Worm (Caenorhabditis elegans) whole organism, early embryonic: ENCODE data around the gene gip-1.

Experiments
- B0310.2 ChIP-seq: sonication (generic microtip); optimal IDR thresholded peaks from 2 replicates; lab custom pipeline; 2016; ENCODE audit warnings: mild to moderate bottlenecking, missing genetic modification characterization, missing compliant biosample characterization
- F13C5.2 ChIP-seq: sonication (generic microtip); optimal IDR thresholded peaks from 2 replicates; lab custom pipeline; 2017; ENCODE audit warnings: mild to moderate bottlenecking, missing genetic modification characterization, inconsistent platforms, missing compliant biosample characterization
- aly-1 ChIP-seq: sonication (generic microtip); optimal IDR thresholded peaks from 2 replicates; lab custom pipeline; 2016; ENCODE audit warnings: missing genetic modification characterization, missing compliant biosample characterization
- ama-1 ChIP-seq: fragments of 150-350 bp; optimal IDR thresholded peaks from 2 replicates; lab custom pipeline; 2014
- ceh-13 ChIP-seq: fragments of 200-800 bp; sonication (Bioruptor generic); optimal IDR thresholded peaks from 2 replicates; lab custom pipeline; 2018; ENCODE audit warnings: mild to moderate bottlenecking, missing genetic modification characterization, missing compliant biosample characterization
- flt-1 ChIP-seq: fragments of 200-800 bp; sonication (Bioruptor generic); IDR thresholded peaks from 2 replicates; pipeline ENCODE4 v1.3.6; 2022; ENCODE audit warnings: missing genetic modification characterization, missing compliant biosample characterization
- hmg-4 ChIP-seq: fragments of 200-800 bp; sonication (Bioruptor generic); optimal IDR thresholded peaks from 2 replicates; lab custom pipeline; 2018; ENCODE audit warnings: mild to moderate bottlenecking, missing genetic modification characterization, missing compliant biosample characterization
- hnd-1 ChIP-seq: sonication (generic microtip); optimal IDR thresholded peaks from 2 replicates; lab custom pipeline; 2016; ENCODE audit warnings: missing genetic modification characterization, missing compliant biosample characterization
- pes-1 ChIP-seq: fragments of 200-800 bp; sonication (Bioruptor generic); IDR thresholded peaks from 2 replicates; pipeline ENCODE4 v1.3.6; 2022; ENCODE audit warnings: missing genetic modification reagents, missing genetic modification characterization, missing compliant biosample characterization
- scrt-1 ChIP-seq: fragments of 200-800 bp; sonication (Bioruptor generic); IDR thresholded peaks from 2 replicates; pipeline ENCODE4 v1.3.6; 2022; ENCODE audit warnings: missing genetic modification characterization, missing compliant biosample characterization
- sea-1 ChIP-seq: fragments of 200-800 bp; sonication (Bioruptor generic); conservative IDR thresholded peaks from 2 replicates; pipeline ENCODE4 v1.3.6; 2022; ENCODE audit warnings: missing genetic modification characterization, missing compliant biosample characterization
- tbx-11 ChIP-seq: fragments of 200-800 bp; sonication (Bioruptor generic); IDR thresholded peaks from 2 replicates; pipeline ENCODE4 v1.3.6; 2022; ENCODE audit warnings: missing genetic modification characterization, missing compliant biosample characterization
- tbx-37 ChIP-seq: fragments of 200-800 bp; sonication (Bioruptor generic); conservative IDR thresholded peaks from 2 replicates; pipeline ENCODE4 v1.3.6; 2022; ENCODE audit warnings: missing genetic modification reagents, missing genetic modification characterization, missing compliant biosample characterization
- tra-4 ChIP-seq: sonication (generic microtip); optimal IDR thresholded peaks from 2 replicates; lab custom pipeline; 2017; ENCODE audit warnings: missing genetic modification characterization, missing compliant biosample characterization

DNA sequence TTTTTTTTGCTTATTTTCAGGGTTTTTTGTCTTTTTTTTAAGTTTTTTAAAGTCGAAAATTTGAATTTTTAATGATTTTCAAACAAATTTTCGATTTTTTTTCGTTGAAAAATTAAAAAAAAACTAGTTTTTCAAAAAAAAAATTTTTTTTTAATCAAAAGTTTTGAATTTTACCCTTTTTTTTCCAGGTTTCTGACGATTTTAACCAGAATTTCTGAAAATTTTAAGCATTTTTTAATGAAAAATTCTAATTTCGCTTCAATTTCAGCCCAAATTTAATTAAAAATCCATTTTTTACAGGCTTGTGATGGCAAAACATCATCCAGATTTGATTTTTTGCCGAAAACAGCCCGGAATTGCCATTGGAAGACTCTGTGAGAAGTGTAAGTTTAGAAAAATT lies 4.1 kb upstream of the gip-1 start, which contains the start of gene phf-5:
- TF ChIP-seq ama-1 (lab: Kevin White, UChicago), result no peak
- no peak for TF ChIP-seq pes-1 (GFP tag; lab: Robert Waterston, UW)
- no peak for TF ChIP-seq tbx-11 (GFP tag; lab: Robert Waterston, UW)
- no peak for TF ChIP-seq aly-1 (tag; lab: Kevin White, UChicago)
- no peak for TF ChIP-seq scrt-1 (GFP tag; lab: Robert Waterston, UW)
- TF ChIP-seq hmg-4, result no peak
- no peak for TF ChIP-seq flt-1 (GFP tag; lab: Robert Waterston, UW)
- no peak for TF ChIP-seq ceh-13 (GFP tag; lab: Kevin White, UChicago)
- no peak for TF ChIP-seq hnd-1
- no peak for TF ChIP-seq sea-1 (GFP tag; lab: Robert Waterston, UW)
- TF ChIP-seq tbx-37 (GFP tag; lab: Robert Waterston, UW), result no peak
- no peak for TF ChIP-seq B0310.2 (tag; lab: Kevin White, UChicago)
- no peak for TF ChIP-seq F13C5.2 (tag; lab: Kevin White, UChicago)
- no peak for TF ChIP-seq tra-4 (tag; lab: Kevin White, UChicago)
